Fruit fly (Drosophila melanogaster) Kc167 (cell line): ENCODE data around the gene CG33061.

Source experiments
- Myc ChIP-seq: fragments of >200 bp; optimal IDR thresholded peaks from 2 replicates; lab custom pipeline; 2017; ENCODE audit warnings: missing external identifiers
- Sin3A ChIP-seq: fragments of >200 bp; optimal IDR thresholded peaks from 2 replicates; lab custom pipeline; 2018; ENCODE audit warnings: missing external identifiers
- h ChIP-seq: fragments of >200 bp; optimal IDR thresholded peaks from 3 replicates; lab custom pipeline; 2018; ENCODE audit warnings: missing external identifiers
- insv ChIP-seq: fragments of >200 bp; optimal IDR thresholded peaks from 3 replicates; lab custom pipeline; 2018; ENCODE audit warnings: missing external identifiers
- psq ChIP-seq: fragments of >200 bp; optimal IDR thresholded peaks from 2 replicates; lab custom pipeline; 2017; ENCODE audit warnings: missing external identifiers
- ttk ChIP-seq: sonication (Bioruptor generic); optimal IDR thresholded peaks from 2 replicates; lab custom pipeline; 2017; ENCODE audit warnings: missing external identifiers

Gene CG33061

dm6 chr3L:16303078-16303477, 26.5 kb upstream of the CG33061 start, which contains the start of gene CG13044:
CG13044 (minus strand) TSS chr3L:16303178.
- TF ChIP-seq Myc (lab: Kevin White, UChicago): no peak
- no peak for TF ChIP-seq ttk (lab: Kevin White, UChicago)
- no peak for TF ChIP-seq psq (lab: Kevin White, UChicago)
- TF ChIP-seq Sin3A: no peak
- no peak for TF ChIP-seq h

- TF ChIP-seq Sin3A: no peak
- no peak for TF ChIP-seq h
- TF ChIP-seq insv: no peak
- TF ChIP-seq Myc (lab: Kevin White, UChicago): no peak
- no peak for TF ChIP-seq ttk (lab: Kevin White, UChicago)
- no peak for TF ChIP-seq psq (lab: Kevin White, UChicago)
Measured at dm6 chr3L:16303982-16304381, 25.6 kb upstream of the CG33061 start, which contains the start of gene CG43249. CG43249 (plus strand) TSS chr3L:16304282.

dm6 chr3L:16305820-16306650, 23.6 kb upstream of the CG33061 start, which contains the start of the genes CG13043 and CG13063:
CG13043 (minus strand) TSS chr3L:16305870.
CG13063 (plus strand) TSS chr3L:16306600.
- TF ChIP-seq psq (lab: Kevin White, UChicago): no peak
- TF ChIP-seq Sin3A: no peak
- TF ChIP-seq Myc (lab: Kevin White, UChicago): no peak
- no peak for TF ChIP-seq insv
- TF ChIP-seq h: no peak
- no peak for TF ChIP-seq ttk (lab: Kevin White, UChicago)

- TF ChIP-seq ttk (lab: Kevin White, UChicago) (no peak), psq (lab: Kevin White, UChicago) (no peak), insv (no peak), Sin3A (no peak), Myc (lab: Kevin White, UChicago) (no peak), h (no peak)
Measured at dm6 chr3L:16308380-16308779, 21.2 kb upstream of the CG33061 start, which contains the start of gene CG13042. CG13042 (minus strand) TSS chr3L:16308480.

DNA sequence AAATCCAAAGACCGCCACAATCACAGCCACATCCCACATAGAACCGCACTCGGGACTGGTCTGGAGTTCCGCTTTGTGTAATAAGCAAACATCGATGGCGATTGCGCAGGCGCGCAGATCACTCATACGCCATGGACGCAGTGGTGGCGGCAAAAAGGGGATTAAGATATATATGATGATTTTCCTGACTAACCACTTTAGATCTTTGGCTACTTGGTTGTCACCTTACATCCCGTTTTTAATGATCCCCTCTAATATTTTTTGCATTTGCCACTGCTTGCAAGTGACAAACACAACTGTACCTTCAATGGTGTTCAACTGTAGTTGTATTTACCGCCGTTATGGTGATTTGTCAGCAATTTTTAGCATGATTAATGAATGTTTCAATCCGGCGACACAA, 19.6 kb upstream of the CG33061 start:
- TF ChIP-seq psq (lab: Kevin White, UChicago): no peak
- TF ChIP-seq ttk (lab: Kevin White, UChicago): no peak
- no peak for TF ChIP-seq Sin3A
- no peak for TF ChIP-seq Myc (lab: Kevin White, UChicago)
- TF ChIP-seq h: no peak
- TF ChIP-seq insv: no peak

DNA sequence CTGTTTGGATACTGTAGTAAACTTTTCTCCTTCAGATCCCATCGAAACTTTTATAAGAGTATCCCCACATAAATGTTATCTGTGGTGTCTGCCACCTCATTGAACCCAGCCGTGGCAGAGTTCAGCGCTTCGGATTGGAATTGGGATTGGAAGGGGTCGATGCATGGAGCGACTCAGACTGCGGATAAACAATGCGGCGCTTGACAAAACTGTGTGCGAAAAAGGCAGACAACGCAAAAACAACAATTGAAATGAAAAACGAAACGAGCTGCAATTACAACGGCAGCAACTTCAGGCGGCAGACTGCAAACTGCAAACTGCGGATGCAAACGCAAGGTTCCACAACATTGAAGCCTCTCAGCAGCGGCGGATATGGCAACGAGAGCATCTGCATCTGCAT, 15.6 kb upstream of the CG33061 start, which contains the start of gene CG13062:
Gene CG13062, plus strand, starts transcription at position 301 of the 400 bp plus-strand sequence.
- TF ChIP-seq h (no peak), insv (no peak), ttk (lab: Kevin White, UChicago) (no peak), Sin3A (no peak)

DNA sequence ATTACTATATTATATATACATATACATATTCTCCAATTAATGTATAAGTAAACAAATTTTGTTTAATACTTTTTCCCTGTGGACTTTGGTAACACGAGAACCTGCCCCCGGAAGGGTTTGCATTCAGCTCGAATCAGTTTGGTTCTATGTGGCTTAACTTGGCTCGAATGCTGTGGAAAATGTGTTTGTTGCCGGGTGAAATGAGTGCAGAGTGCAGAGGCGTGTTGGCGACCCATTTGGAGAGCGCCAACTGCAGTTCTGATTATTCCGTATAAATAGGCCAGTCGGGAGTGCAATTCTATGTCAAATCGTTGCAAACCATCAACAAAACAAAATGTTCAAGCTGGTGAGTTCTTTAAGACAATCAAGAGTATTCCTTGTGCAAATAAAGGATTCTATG, 11.9 kb upstream of the CG33061 start, which contains the start of gene Nplp3:
Gene Nplp3, plus strand, starts transcription at position 301 of the 400 bp plus-strand sequence.
- TF ChIP-seq Myc (lab: Kevin White, UChicago) (no peak), insv (no peak), Sin3A (no peak), psq (lab: Kevin White, UChicago) (no peak)

DNA sequence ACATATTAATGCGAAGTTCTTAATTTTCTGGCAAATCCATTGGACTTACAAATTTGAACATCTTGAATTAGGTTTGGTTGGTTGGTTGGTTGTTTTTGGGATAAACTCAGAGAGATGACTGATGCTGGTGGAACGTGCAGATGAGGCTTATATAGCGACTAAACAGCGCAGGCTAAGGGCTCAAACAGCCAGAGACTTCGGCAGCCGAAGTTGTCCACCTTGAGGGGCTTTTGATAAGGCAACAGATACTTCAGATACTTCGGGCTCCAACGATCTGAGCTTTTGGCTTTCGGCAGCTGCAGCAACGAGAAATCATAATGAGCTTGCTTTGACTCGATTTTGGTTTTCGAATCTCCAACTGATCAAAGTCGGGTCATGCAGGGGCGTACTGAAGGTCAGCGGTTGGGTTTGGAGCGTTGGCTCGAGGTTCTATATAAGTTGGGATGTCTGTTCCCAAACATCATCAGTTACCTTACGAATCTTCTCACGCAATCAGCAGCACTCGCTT, 10.1 kb upstream of the CG33061 start, which contains the start of the genes CG13041 and CG13060:
Gene CG13041, minus strand, starts transcription at position 128 of the 508 bp plus-strand sequence.
Gene CG13060, plus strand, starts transcription at position 458 of the 508 bp plus-strand sequence.
- no peak for TF ChIP-seq psq (lab: Kevin White, UChicago)
- no peak for TF ChIP-seq ttk (lab: Kevin White, UChicago)
- TF ChIP-seq h: no peak

- TF ChIP-seq psq (lab: Kevin White, UChicago): no peak
- no peak for TF ChIP-seq Sin3A
- no peak for TF ChIP-seq h
- no peak for TF ChIP-seq ttk (lab: Kevin White, UChicago)
- TF ChIP-seq Myc (lab: Kevin White, UChicago): no peak
- no peak for TF ChIP-seq insv
Measured at dm6 chr3L:16321172-16321571, 8.4 kb upstream of the CG33061 start, which contains the start of gene CG42718. CG42718 (minus strand) TSS chr3L:16321272.

DNA sequence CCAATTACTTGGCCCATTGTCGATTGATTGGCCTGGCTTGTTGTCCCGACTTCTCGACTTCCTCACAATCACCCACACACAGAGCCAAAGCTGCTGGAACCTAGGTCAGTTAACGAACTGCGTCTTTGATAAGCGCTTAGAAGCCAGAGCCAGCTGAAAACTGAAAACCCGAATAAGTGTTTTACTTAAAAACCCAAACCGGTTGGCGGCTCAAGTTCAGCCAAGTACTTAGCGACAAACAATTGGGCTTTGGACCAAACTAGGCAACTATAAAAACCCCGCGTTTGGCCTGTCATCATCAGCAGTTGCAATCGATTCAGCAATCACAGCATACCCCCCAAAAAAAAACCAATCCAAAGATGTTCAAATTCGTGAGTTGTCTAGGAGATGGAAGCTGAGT, 6.2 kb upstream of the CG33061 start, which contains the start of gene CG13059:
Gene CG13059, plus strand, starts transcription at position 301 of the 400 bp plus-strand sequence.
- TF ChIP-seq Sin3A: no peak
- no peak for TF ChIP-seq h
- TF ChIP-seq Myc (lab: Kevin White, UChicago): no peak
- no peak for TF ChIP-seq insv
- TF ChIP-seq psq (lab: Kevin White, UChicago): no peak
- no peak for TF ChIP-seq ttk (lab: Kevin White, UChicago)

DNA sequence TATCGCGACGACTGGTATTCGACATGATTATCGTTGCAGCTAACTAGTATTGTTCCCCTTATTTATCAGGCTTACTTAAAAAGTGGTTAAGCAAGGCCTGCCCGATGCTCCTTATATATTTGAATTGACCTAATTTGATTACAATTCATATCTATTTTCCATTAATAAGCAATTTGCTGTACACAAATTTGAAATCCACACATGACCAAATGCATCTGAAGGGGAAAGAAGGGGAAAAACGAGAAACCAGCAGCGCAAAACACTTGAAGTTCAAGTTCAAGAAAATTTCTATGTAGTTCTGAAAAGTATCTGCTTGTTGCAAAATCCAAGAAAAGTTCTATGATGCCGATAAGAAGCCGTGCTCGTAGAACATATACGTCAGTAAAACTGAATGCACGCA, 2.9 kb upstream of the CG33061 start, which contains the start of the genes CG13040 and CG13039:
Gene CG13040, minus strand, starts transcription at position 101 of the 400 bp plus-strand sequence.
Gene CG13039, minus strand, starts transcription at position 106 of the 400 bp plus-strand sequence.
- TF ChIP-seq h (no peak), ttk (lab: Kevin White, UChicago) (no peak), psq (lab: Kevin White, UChicago) (no peak), Myc (lab: Kevin White, UChicago) (no peak), insv (no peak), Sin3A (no peak)

DNA sequence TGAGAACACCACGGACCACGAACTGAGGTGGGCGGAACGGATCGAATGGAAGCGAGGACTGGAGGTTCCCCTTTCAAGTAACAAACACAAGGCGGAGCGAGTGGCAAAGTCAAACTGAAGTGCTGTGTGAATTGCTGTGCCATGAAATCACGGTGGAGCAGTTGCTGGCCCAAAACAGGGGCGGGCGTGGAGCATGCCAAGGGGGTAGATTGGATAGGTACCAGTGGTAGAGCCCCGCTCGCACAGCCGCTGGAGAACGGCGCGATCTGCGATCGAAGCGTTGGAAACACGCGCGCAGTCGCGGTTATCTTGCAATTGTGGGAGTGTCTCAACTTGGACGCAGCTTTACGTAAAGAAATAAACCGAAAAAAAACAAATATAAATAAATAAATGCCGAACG, 1.8 kb upstream of the CG33061 start, which contains the start of gene CG13038:
Gene CG13038, minus strand, starts transcription at position 118 of the 400 bp plus-strand sequence.
- TF ChIP-seq h (no peak), ttk (lab: Kevin White, UChicago) (no peak)
